Worm (Caenorhabditis elegans) whole organism, L2 larva: ENCODE measurements around the gene C17B7.10.

ENCODE experiments used
- lin-11 ChIP-seq: fragments of 150-350 bp; sonication (generic microtip); optimal IDR thresholded peaks from 2 replicates; lab custom pipeline; 2014; ENCODE audit warnings: missing biosample characterization, missing genetic modification characterization, inconsistent platforms, mixed read lengths
- lin-13 ChIP-seq: fragments of 150-350 bp; optimal IDR thresholded peaks from 2 replicates; lab custom pipeline; 2014; ENCODE audit warnings: missing biosample characterization, missing genetic modification reagents, missing genetic modification characterization
- lin-39 ChIP-seq: fragments of 150-350 bp; optimal IDR thresholded peaks from 2 replicates; lab custom pipeline; 2014; ENCODE audit warnings: missing biosample characterization, missing genetic modification reagents, missing genetic modification characterization

DNA sequence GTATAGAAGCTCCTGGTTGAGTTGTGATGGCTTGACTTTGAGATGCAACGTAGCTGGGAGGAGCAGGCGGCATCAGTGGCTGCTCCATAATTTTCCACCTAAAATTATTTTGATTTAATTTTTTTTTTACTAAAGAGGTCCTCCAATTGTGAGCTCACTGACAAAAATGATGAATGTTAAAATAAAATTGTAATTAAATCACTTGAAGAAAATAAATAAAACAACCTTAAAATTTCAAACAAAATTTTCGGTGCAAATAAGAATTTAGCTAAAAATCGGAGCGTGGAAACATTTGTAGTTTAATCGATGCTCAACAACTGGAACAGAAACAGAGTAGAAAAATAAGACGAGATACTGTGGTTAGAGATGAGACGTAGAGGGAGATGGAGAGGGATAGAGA lies 15.3 kb upstream of the C17B7.10 start, which contains the start of gene scrm-3:
- TF ChIP-seq lin-13 (GFP tag; lab: Kevin White, UChicago) (no peak), lin-11 (no peak), lin-39 (no peak)
